Fruit fly (Drosophila melanogaster): ENCODE measurements around the gene CG15803.

dm6 chr3R:18310766-18311367 lies 49.7 kb downstream of the CG15803 start:
- TF ChIP-seq CG17806 (tag; optimal IDR thresholded peaks at IDR 0.05) (peak; percentile 2), EcR (GFP tag; optimal IDR thresholded peaks at IDR 0.05) (peak; percentile 28), CG34367 (tag; optimal IDR thresholded peaks at IDR 0.05) (no peak), CG32121 (GFP tag; IDR thresholded peaks at IDR 0.05) (0 out of 2 replicates have a peak, but pooled peaks have one; percentile 15), CG8159 (tag; optimal IDR thresholded peaks at IDR 0.05) (peak; percentile 76), rn (GFP tag; IDR thresholded peaks at IDR 0.05) (no peak), gl (tag; optimal IDR thresholded peaks at IDR 0.05) (no peak), Snoo (tag; optimal IDR thresholded peaks at IDR 0.05) (no peak), Pif1B (GFP tag; optimal IDR thresholded peaks at IDR 0.05) (no peak), Pif1A (GFP tag; optimal IDR thresholded peaks at IDR 0.05) (no peak)

All from whole organism, pupa.